Worm (Caenorhabditis elegans): Measurements from ENCODE around the gene F42A10.5.

DNA sequence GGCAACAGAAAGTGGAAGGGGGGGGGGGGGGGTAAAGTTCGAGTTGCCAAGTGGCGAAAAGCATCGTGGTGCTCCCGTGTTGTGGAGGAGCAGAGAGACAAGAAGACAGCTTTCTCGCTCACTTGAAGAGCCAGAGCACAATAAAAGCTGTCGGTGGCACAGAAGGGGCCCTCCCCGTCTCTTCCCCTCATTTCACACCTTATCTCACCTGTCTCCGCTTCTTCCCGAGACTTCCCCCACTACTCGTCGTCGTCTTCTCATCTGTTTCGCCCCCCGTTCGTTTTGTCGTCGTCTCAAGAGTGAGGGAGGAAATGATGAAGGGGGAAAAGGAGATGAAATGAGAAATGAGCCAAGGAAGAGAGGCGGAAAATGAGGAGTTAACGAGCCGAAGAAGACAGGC is 34.8 kb downstream of the F42A10.5 start:
- TF ChIP-seq aly-1 (tag; optimal IDR thresholded peaks at IDR 0.05) (peak; percentile 23), hmg-4 (GFP tag; optimal IDR thresholded peaks at IDR 0.05) (peak; percentile 59), ceh-36 (tag; optimal IDR thresholded peaks at IDR 0.05) (peak; percentile 47), sea-1 (GFP tag; conservative IDR thresholded peaks at IDR 0.05) (no peak), scrt-1 (GFP tag; IDR thresholded peaks at IDR 0.05) (no peak), tbx-37 (GFP tag; conservative IDR thresholded peaks at IDR 0.05) (no peak), ama-1 (optimal IDR thresholded peaks at IDR 0.05) (no peak), tbx-11 (GFP tag; IDR thresholded peaks at IDR 0.05) (no peak), tra-4 (tag; optimal IDR thresholded peaks at IDR 0.05) (no peak)

All from whole organism, early embryonic.